Worm (Caenorhabditis elegans): ENCODE measurements around the gene ugt-39.

ce11 chrV:7163477-7164114, 6.7 kb downstream of the ugt-39 start, which contains the start of gene ugt-41:
- TF ChIP-seq flt-1 (GFP tag; IDR thresholded peaks at IDR 0.05) (no peak), ref-1 (GFP tag; conservative IDR thresholded peaks at IDR 0.05) (no peak), ztf-29 (GFP tag; IDR thresholded peaks at IDR 0.05) (no peak)
